2 worm cellular contexts compared by ENCODE assay signal in the genomic region with DNA sequence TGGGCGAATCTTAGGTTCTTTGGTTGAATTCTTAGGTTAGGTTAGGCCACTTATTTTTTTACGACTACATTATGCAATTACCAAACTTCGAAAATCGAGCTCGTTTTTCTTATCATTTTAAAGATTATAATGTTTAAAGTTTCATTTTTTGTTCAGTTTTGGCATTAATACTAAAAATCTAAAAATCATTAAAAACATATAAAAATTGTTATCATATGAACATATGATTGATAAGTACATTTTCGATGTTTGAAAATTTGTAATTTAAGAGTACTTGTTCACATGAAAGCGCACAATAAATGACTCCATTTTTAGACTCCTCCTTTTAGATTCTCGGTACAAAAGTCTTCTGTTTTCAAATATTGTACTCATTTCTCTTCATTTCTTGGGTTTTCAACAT.
A peak's percentile ranks its signal among the peaks of the same experiment; 100 is the strongest.
TF ChIP-seq lines count a peak whose summit lies in the region.

No protein-coding gene starts in this region.

TF ChIP-seq in whole organism, L3 larva, 47 proteins besides CTCF, POLR2A, EP300 and RAD21:
- TF ChIP-seq ztf-11 (tag; optimal IDR thresholded peaks at IDR 0.05; lab: Kevin White, UChicago) (no peak), fkh-2 (tag; optimal IDR thresholded peaks at IDR 0.05; lab: Kevin White, UChicago) (no peak), tbx-2 (tag; optimal IDR thresholded peaks at IDR 0.05; lab: Kevin White, UChicago) (no peak), nfya-1 (tag; optimal IDR thresholded peaks at IDR 0.05; lab: Kevin White, UChicago; ENCODE audit: insufficient read depth) (no peak), pha-4 (tag; optimal IDR thresholded peaks at IDR 0.05; lab: Kevin White, UChicago) (peak; percentile 18), pqm-1 (tag; optimal IDR thresholded peaks at IDR 0.05; lab: Kevin White, UChicago) (peak; percentile 86), ceh-9 (tag; optimal IDR thresholded peaks at IDR 0.05; lab: Kevin White, UChicago) (no peak), jun-1 (tag; optimal IDR thresholded peaks at IDR 0.05; lab: Kevin White, UChicago) (no peak), elt-2 (tag; optimal IDR thresholded peaks at IDR 0.05; lab: Kevin White, UChicago) (peak; percentile 59), mdl-1 (tag; optimal IDR thresholded peaks at IDR 0.05; lab: Kevin White, UChicago) (no peak), daf-12 (tag; optimal IDR thresholded peaks at IDR 0.05; lab: Kevin White, UChicago) (no peak)

TF ChIP-seq in whole organism, L4 larva, 104 proteins besides CTCF, POLR2A, EP300 and RAD21:
- no peak for TF ChIP-seq hlh-11 (tag; optimal IDR thresholded peaks at IDR 0.05; lab: Kevin White, UChicago)
- peak; percentile 42 for TF ChIP-seq nhr-28 (tag; optimal IDR thresholded peaks at IDR 0.05; lab: Kevin White, UChicago)
- no peak for TF ChIP-seq nhr-102 (tag; optimal IDR thresholded peaks at IDR 0.05; lab: Kevin White, UChicago)
- no peak for TF ChIP-seq spr-3 (GFP tag; optimal IDR thresholded peaks at IDR 0.05; lab: Kevin White, UChicago)
- no peak for TF ChIP-seq dpl-1 (GFP tag; optimal IDR thresholded peaks at IDR 0.05; lab: Kevin White, UChicago)
- peak; percentile 89 for TF ChIP-seq php-3 (GFP tag; IDR thresholded peaks at IDR 0.05; lab: Robert Waterston, UW)
- no peak for TF ChIP-seq ctbp-1 (GFP tag; IDR thresholded peaks at IDR 0.05; lab: Robert Waterston, UW)
- peak; percentile 22 for TF ChIP-seq pqm-1 (tag; optimal IDR thresholded peaks at IDR 0.05; lab: Kevin White, UChicago)
- no peak for TF ChIP-seq pha-4 (GFP tag; IDR thresholded peaks at IDR 0.05; lab: Robert Waterston, UW)
- TF ChIP-seq pha-4 (tag; optimal IDR thresholded peaks at IDR 0.05; lab: Kevin White, UChicago): no peak
- TF ChIP-seq dve-1 (tag; optimal IDR thresholded peaks at IDR 0.05; lab: Kevin White, UChicago; ENCODE audit: insufficient read depth): peak; percentile 52
- TF ChIP-seq nhr-77 (tag; optimal IDR thresholded peaks at IDR 0.05; lab: Kevin White, UChicago): peak; percentile 22
- no peak for TF ChIP-seq ces-1 (GFP tag; optimal IDR thresholded peaks at IDR 0.05; lab: Kevin White, UChicago)
- TF ChIP-seq D1046.2 (GFP tag; IDR thresholded peaks at IDR 0.05; lab: Robert Waterston, UW): no peak
- no peak for TF ChIP-seq daf-16 (GFP tag; optimal IDR thresholded peaks at IDR 0.05; lab: Kevin White, UChicago)
- TF ChIP-seq daf-16 (tag; optimal IDR thresholded peaks at IDR 0.05; lab: Kevin White, UChicago): peak; percentile 28
- no peak for TF ChIP-seq lin-39 (tag; optimal IDR thresholded peaks at IDR 0.05; lab: Kevin White, UChicago)
